Worm (Caenorhabditis elegans) whole organism, mixed stage, embryonic: ENCODE results near the gene irld-28.

ENCODE experiments used
- M03D4.4 ChIP-seq: sonication (generic microtip); optimal IDR thresholded peaks from 2 replicates; lab custom pipeline; 2017; ENCODE audit warnings: mild to moderate bottlenecking, missing genetic modification characterization, missing compliant biosample characterization
- blmp-1 ChIP-seq: fragments of 150-350 bp; optimal IDR thresholded peaks from 2 replicates; lab custom pipeline; 2014; ENCODE audit warnings: missing biosample characterization, missing genetic modification characterization
- ces-1 ChIP-seq: fragments of 150-350 bp; optimal IDR thresholded peaks from 2 replicates; lab custom pipeline; 2014; ENCODE audit warnings: missing biosample characterization, missing genetic modification reagents, missing genetic modification characterization
- elt-3 ChIP-seq: fragments of 150-350 bp; optimal IDR thresholded peaks from 2 replicates; lab custom pipeline; 2014; ENCODE audit warnings: missing biosample characterization, missing genetic modification characterization
- ham-2 ChIP-seq: fragments of 200-800 bp; sonication (Bioruptor generic); optimal IDR thresholded peaks from 2 replicates; lab custom pipeline; 2018; ENCODE audit warnings: mild to moderate bottlenecking, missing genetic modification characterization, missing compliant biosample characterization
- lin-13 ChIP-seq: fragments of 150-350 bp; optimal IDR thresholded peaks from 2 replicates; lab custom pipeline; 2014; ENCODE audit warnings: missing biosample characterization, missing genetic modification characterization
- nhr-12 ChIP-seq: fragments of 150-350 bp; optimal IDR thresholded peaks from 2 replicates; lab custom pipeline; 2014; ENCODE audit warnings: missing biosample characterization, missing genetic modification characterization
- nhr-2 ChIP-seq: fragments of 150-350 bp; optimal IDR thresholded peaks from 2 replicates; lab custom pipeline; 2014; ENCODE audit warnings: missing biosample characterization, missing genetic modification characterization
- nhr-76 ChIP-seq: sonication (generic microtip); optimal IDR thresholded peaks from 2 replicates; lab custom pipeline; 2017; ENCODE audit warnings: missing biosample characterization, missing genetic modification characterization
- pha-4 ChIP-seq: fragments of 150-350 bp; optimal IDR thresholded peaks from 2 replicates; lab custom pipeline; 2018; ENCODE audit warnings: missing biosample characterization, missing genetic modification reagents, missing genetic modification characterization
- snpc-4 ChIP-seq: fragments of 150-350 bp; optimal IDR thresholded peaks from 2 replicates; lab custom pipeline; 2014; ENCODE audit warnings: missing biosample characterization, missing genetic modification characterization
- sptf-1 ChIP-seq: sonication (generic microtip); optimal IDR thresholded peaks from 2 replicates; lab custom pipeline; 2017; ENCODE audit warnings: mild to moderate bottlenecking, missing genetic modification characterization, moderate library complexity, missing compliant biosample characterization
- tbx-8 ChIP-seq: fragments of 200-800 bp; sonication (Bioruptor generic); optimal IDR thresholded peaks from 2 replicates; lab custom pipeline; 2018; ENCODE audit warnings: mild to moderate bottlenecking, missing genetic modification characterization, moderate library complexity, missing compliant biosample characterization

DNA sequence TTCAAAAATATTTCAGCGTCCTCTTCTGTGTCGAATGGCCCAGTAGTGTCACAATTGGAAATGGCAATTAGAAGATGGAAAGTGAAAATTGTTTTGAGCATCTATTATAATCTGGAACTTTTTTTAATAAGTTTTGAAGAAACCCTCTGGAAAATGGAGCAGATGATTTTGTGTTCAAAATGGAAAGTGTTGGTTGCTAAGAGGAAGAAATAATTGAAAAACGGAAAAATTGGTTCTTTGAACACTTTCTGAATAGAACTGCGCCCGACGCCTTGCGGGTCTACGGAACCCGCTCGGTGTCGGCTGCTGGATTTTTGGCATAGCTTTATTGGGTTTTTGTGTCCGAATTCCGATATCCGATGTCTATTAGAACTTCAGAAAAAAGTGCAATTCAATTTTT, at the start of gene irld-28:
- TF ChIP-seq tbx-8 (GFP tag; lab: Kevin White, UChicago) (no peak), nhr-12 (tag; lab: Kevin White, UChicago) (no peak), ces-1 (GFP tag; lab: Kevin White, UChicago) (no peak), snpc-4 (no peak), ham-2 (GFP tag; lab: Kevin White, UChicago) (no peak), nhr-76 (tag; lab: Kevin White, UChicago) (no peak), nhr-2 (no peak), blmp-1 (tag; lab: Kevin White, UChicago) (no peak), lin-13 (tag; lab: Kevin White, UChicago) (no peak), sptf-1 (tag; lab: Kevin White, UChicago) (no peak), M03D4.4 (tag; lab: Kevin White, UChicago) (no peak), elt-3 (tag; lab: Kevin White, UChicago) (no peak), pha-4 (no peak)
